Worm (Caenorhabditis elegans) whole organism, L4 larva: Measurements from ENCODE around the gene F56C3.1.

Experiments
- lin-39 ChIP-seq: fragments of 150-350 bp; optimal IDR thresholded peaks from 2 replicates; lab custom pipeline; 2014; ENCODE audit warnings: missing biosample characterization, missing genetic modification reagents, missing genetic modification characterization
- mdl-1 ChIP-seq, 2 experiments: fragments of 150-350 bp in 1 of 2; sonication (generic microtip) in 1 of 2; optimal IDR thresholded peaks; 2 replicates each; lab custom pipeline; 2014 to 2017; ENCODE audit warnings: missing biosample characterization in 2 of 2, missing genetic modification characterization in 2 of 2
- nhr-11 ChIP-seq: fragments of 150-350 bp; optimal IDR thresholded peaks from 2 replicates; lab custom pipeline; 2014; ENCODE audit warnings: missing biosample characterization, missing genetic modification characterization

- TF ChIP-seq lin-39 (tag; lab: Kevin White, UChicago) (no peak), nhr-11 (tag; lab: Kevin White, UChicago) (peak; percentile 60), mdl-1 (tag; optimal IDR thresholded peaks at IDR 0.05; lab: Kevin White, UChicago) (peak in 1 of 2 experiments; percentile 49)
Observed at ce11 chrX:1395793-1396192, 8.7 kb downstream of the F56C3.1 start.
